Fruit fly (Drosophila melanogaster) whole organism: Measurements from ENCODE around the gene regucalcin.

Source experiments
- CG8478 ChIP-seq: fragments of >200 bp; optimal IDR thresholded peaks from 2 replicates; lab custom pipeline; 2018; ENCODE audit warnings: inconsistent platforms
- EcR ChIP-seq, 2 experiments: fragments of >200 bp; optimal IDR thresholded peaks; 2 replicates each; lab custom pipeline; 2017; ENCODE audit warnings: missing biosample characterization in 2 of 2, missing genetic modification characterization in 2 of 2, missing genetic modification reagents in 2 of 2

DNA sequence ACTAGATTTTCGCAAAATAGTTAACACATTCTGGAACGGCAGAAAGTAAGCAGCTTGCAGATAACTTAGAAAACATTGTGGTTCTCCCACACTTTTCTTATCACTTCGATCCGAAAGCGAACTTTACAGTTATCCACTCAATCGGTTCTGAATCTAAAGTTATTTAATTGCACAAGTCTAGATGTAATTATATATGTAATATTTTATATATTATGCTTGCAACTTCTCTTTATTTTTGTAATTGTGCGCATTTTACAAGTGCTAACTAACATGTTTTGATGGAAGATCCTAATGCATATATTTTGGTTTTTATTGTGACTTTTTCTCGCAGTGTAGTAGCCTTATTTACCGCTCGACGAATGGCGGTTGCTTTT is 7.8 kb upstream of the regucalcin start:
- TF ChIP-seq EcR (GFP tag; optimal IDR thresholded peaks at IDR 0.05; lab: Kevin White, UChicago) (no peak), CG8478 (lab: Kevin White, UChicago) (no peak)
